Worm (Caenorhabditis elegans) whole organism, L4 larva: ENCODE measurements around the gene cls-3.

Source experiments
- ZK546.5 ChIP-seq, 2 experiments: sonication (generic microtip); optimal IDR thresholded peaks; 2 replicates each; lab custom pipeline; 2017; ENCODE audit warnings: missing biosample characterization in 2 of 2, missing genetic modification characterization in 2 of 2
- aly-2 ChIP-seq: sonication (generic microtip); optimal IDR thresholded peaks from 2 replicates; lab custom pipeline; 2018; ENCODE audit warnings: missing biosample characterization, missing genetic modification characterization
- arid-1 ChIP-seq: fragments of 200-800 bp; sonication (Bioruptor generic); conservative IDR thresholded peaks from 2 replicates; pipeline ENCODE4 v1.3.6; 2022; ENCODE audit warnings: missing genetic modification reagents, missing genetic modification characterization, missing compliant biosample characterization
- dve-1 ChIP-seq: sonication (generic microtip); optimal IDR thresholded peaks from 2 replicates; lab custom pipeline; 2017; ENCODE audit warnings: antibody characterized with exemption, mild to moderate bottlenecking, missing genetic modification characterization, missing compliant biosample characterization; ENCODE audit not compliant: insufficient read depth
- fos-1 ChIP-seq: fragments of 150-350 bp; optimal IDR thresholded peaks from 2 replicates; lab custom pipeline; 2014; ENCODE audit warnings: missing biosample characterization, missing genetic modification characterization
- lin-15B ChIP-seq: fragments of 150-350 bp; sonication (generic microtip); optimal IDR thresholded peaks from 3 replicates; lab custom pipeline; 2014; ENCODE audit warnings: missing biosample characterization, missing genetic modification characterization
- lsy-2 ChIP-seq, 2 experiments: fragments of 150-350 bp in 1 of 2; sonication (generic microtip) in 1 of 2; optimal IDR thresholded peaks; 2 replicates each; lab custom pipeline; 2014 to 2017; ENCODE audit warnings: missing biosample characterization in 2 of 2, missing genetic modification characterization in 2 of 2
- nhr-76 ChIP-seq: fragments of 150-350 bp; optimal IDR thresholded peaks from 2 replicates; lab custom pipeline; 2014; ENCODE audit warnings: missing biosample characterization, missing genetic modification characterization
- nhr-77 ChIP-seq: fragments of 150-350 bp; optimal IDR thresholded peaks from 2 replicates; lab custom pipeline; 2014; ENCODE audit warnings: missing biosample characterization, missing genetic modification characterization
- skn-1 ChIP-seq: fragments of 150-350 bp; optimal IDR thresholded peaks from 2 replicates; lab custom pipeline; 2014; ENCODE audit warnings: missing biosample characterization, missing genetic modification characterization
- snpc-4 ChIP-seq: fragments of 150-350 bp; optimal IDR thresholded peaks from 2 replicates; lab custom pipeline; 2014; ENCODE audit warnings: missing biosample characterization, missing genetic modification characterization
- unc-62 ChIP-seq, 3 experiments: fragments of 150-350 bp in 1 of 3; sonication (generic microtip); optimal IDR thresholded peaks in 2 of 3; peaks in 1 of 3; 1 replicate in 1 of 3; 2 replicates in 2 of 3; lab custom pipeline; 2014 to 2017; ENCODE audit warnings: missing biosample characterization in 3 of 3, missing genetic modification characterization in 3 of 3, missing genetic modification reagents in 3 of 3, missing genotype in 1 of 3

DNA sequence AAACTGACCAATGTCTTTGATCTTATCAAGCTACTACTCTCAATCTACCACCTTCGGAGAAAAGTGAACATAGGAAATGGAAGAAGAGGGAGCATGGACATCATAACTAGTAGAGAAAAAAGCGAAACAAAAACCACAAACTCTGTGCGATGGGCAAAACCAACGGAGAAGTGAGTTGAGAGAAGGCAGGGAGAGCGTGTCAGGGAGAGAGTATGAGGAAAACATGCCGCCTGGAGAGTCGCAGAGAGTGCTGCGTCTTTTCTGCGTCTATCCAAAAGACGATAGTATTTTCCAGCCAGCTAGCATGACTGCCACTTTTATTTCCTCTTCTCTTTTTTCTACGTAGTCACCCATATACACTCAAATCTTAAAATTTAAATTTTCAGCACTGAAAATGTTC is 49.1 kb upstream of the cls-3 start, which contains the start of gene saeg-2:
- peak; percentile 60 for TF ChIP-seq dve-1
- no peak for TF ChIP-seq lin-15B
- no peak for TF ChIP-seq snpc-4
- no peak for TF ChIP-seq skn-1
- TF ChIP-seq ZK546.5 (tag; optimal IDR thresholded peaks at IDR 0.05; lab: Kevin White, UChicago) = no peak
- TF ChIP-seq aly-2 (tag; lab: Kevin White, UChicago) = no peak
- TF ChIP-seq arid-1 = no peak
- TF ChIP-seq nhr-77 (tag; lab: Kevin White, UChicago) = no peak
- TF ChIP-seq lsy-2 (tag; optimal IDR thresholded peaks at IDR 0.05; lab: Kevin White, UChicago) = peak in 1 of 2 experiments; percentile 23
- TF ChIP-seq unc-62 (GFP tag; optimal IDR thresholded peaks at IDR 0.05 in 1 of 2; lab: Kevin White, UChicago) = no peak
- no peak for TF ChIP-seq unc-62 (tag; optimal IDR thresholded peaks at IDR 0.05; lab: Kevin White, UChicago)
- no peak for TF ChIP-seq fos-1 (tag; lab: Kevin White, UChicago)
- TF ChIP-seq nhr-76 = no peak
